Fruit fly (Drosophila melanogaster) whole organism, embryonic: Measurements from ENCODE around the gene Gip.

Experiments
- Atf3 ChIP-seq: fragments of 200-800 bp; sonication (Bioruptor generic); optimal IDR thresholded peaks from 3 replicates; lab custom pipeline; 2016; ENCODE audit warnings: missing biosample characterization, missing genetic modification characterization
- Atf6 ChIP-seq: fragments of 200-800 bp; sonication (Bioruptor generic); IDR thresholded peaks from 2 replicates; pipeline ENCODE4 v1.3.6; 2022; ENCODE audit warnings: missing biosample characterization, missing genetic modification characterization
- BEAF-32 ChIP-seq: fragments of 200-800 bp; sonication (Bioruptor generic); optimal IDR thresholded peaks from 3 replicates; lab custom pipeline; 2017; ENCODE audit warnings: missing biosample characterization, missing genetic modification characterization, mild to moderate bottlenecking, moderate library complexity, missing genetic modification reagents
- CG10209 ChIP-seq: fragments of 200-800 bp; sonication (Bioruptor generic); optimal IDR thresholded peaks from 3 replicates; lab custom pipeline; 2017; ENCODE audit warnings: missing biosample characterization, mild to moderate bottlenecking, missing genetic modification characterization, missing genetic modification reagents
- CG10267 ChIP-seq: fragments of 200-800 bp; sonication (Bioruptor generic); optimal IDR thresholded peaks from 2 replicates; lab custom pipeline; 2018; ENCODE audit warnings: missing biosample characterization, mild to moderate bottlenecking, missing genetic modification characterization, moderate library complexity
- CG11247 ChIP-seq: fragments of 200-800 bp; sonication (Bioruptor generic); IDR thresholded peaks from 2 replicates; pipeline ENCODE4 v1.3.6; 2022; ENCODE audit warnings: missing biosample characterization, missing genetic modification characterization
- CG11398 ChIP-seq: fragments of 200-800 bp; sonication (Bioruptor generic); optimal IDR thresholded peaks from 2 replicates; lab custom pipeline; 2016; ENCODE audit warnings: missing biosample characterization, missing genetic modification characterization
- CG12659 ChIP-seq: fragments of 200-800 bp; sonication (Bioruptor generic); optimal IDR thresholded peaks from 3 replicates; lab custom pipeline; 2017; ENCODE audit warnings: mild to moderate bottlenecking, missing biosample characterization, missing genetic modification reagents, missing genetic modification characterization
- CG12769 ChIP-seq: fragments of 200-800 bp; sonication (Bioruptor generic); optimal IDR thresholded peaks from 2 replicates; lab custom pipeline; 2019; ENCODE audit warnings: missing biosample characterization, mild to moderate bottlenecking, missing genetic modification characterization, moderate library complexity
- CG14710 ChIP-seq: fragments of 200-800 bp; sonication (Bioruptor generic); optimal IDR thresholded peaks from 3 replicates; lab custom pipeline; 2019; ENCODE audit warnings: missing biosample characterization, mild to moderate bottlenecking, missing genetic modification characterization, moderate library complexity
- CG1603 ChIP-seq: fragments of 200-800 bp; sonication (Bioruptor generic); optimal IDR thresholded peaks from 2 replicates; lab custom pipeline; 2019; ENCODE audit warnings: missing biosample characterization, mild to moderate bottlenecking, missing genetic modification characterization, moderate library complexity
- CG17186 ChIP-seq: fragments of 200-800 bp; sonication (Bioruptor generic); optimal IDR thresholded peaks from 3 replicates; lab custom pipeline; 2017; ENCODE audit warnings: missing biosample characterization, missing genetic modification reagents, missing genetic modification characterization
- CG17359 ChIP-seq: fragments of 200-800 bp; sonication (Bioruptor generic); optimal IDR thresholded peaks from 3 replicates; lab custom pipeline; 2018; ENCODE audit warnings: missing biosample characterization, mild to moderate bottlenecking, missing genetic modification characterization, moderate library complexity
- CG17802 ChIP-seq: fragments of 200-800 bp; sonication (Bioruptor generic); optimal IDR thresholded peaks from 2 replicates; lab custom pipeline; 2018; ENCODE audit warnings: missing biosample characterization, mild to moderate bottlenecking, missing genetic modification characterization, moderate library complexity
- CG2116 ChIP-seq: fragments of 200-800 bp; sonication (Bioruptor generic); optimal IDR thresholded peaks from 3 replicates; lab custom pipeline; 2018; ENCODE audit warnings: missing biosample characterization, mild to moderate bottlenecking, missing genetic modification characterization
- CG33213 ChIP-seq: fragments of 200-800 bp; sonication (Bioruptor generic); optimal IDR thresholded peaks from 3 replicates; lab custom pipeline; 2016; ENCODE audit warnings: missing biosample characterization, missing genetic modification characterization
- CG34224 ChIP-seq: fragments of 200-800 bp; sonication (Bioruptor generic); IDR thresholded peaks from 3 replicates; pipeline ENCODE4 v1.3.6; 2022; ENCODE audit warnings: missing biosample characterization, missing genetic modification characterization; ENCODE audit not compliant: partially characterized antibody
- CG6791 ChIP-seq: fragments of 200-800 bp; sonication (Bioruptor generic); IDR thresholded peaks from 3 replicates; pipeline ENCODE4 v1.3.6; 2022; ENCODE audit warnings: missing biosample characterization, missing genetic modification characterization; ENCODE audit not compliant: partially characterized antibody
- CG8089 ChIP-seq: fragments of 200-800 bp; sonication (Bioruptor generic); optimal IDR thresholded peaks from 3 replicates; lab custom pipeline; 2016; ENCODE audit warnings: missing biosample characterization, missing genetic modification characterization
- CG8765 ChIP-seq: fragments of 200-800 bp; sonication (Bioruptor generic); IDR thresholded peaks from 2 replicates; pipeline ENCODE4 v1.3.6; 2022; ENCODE audit warnings: missing biosample characterization, missing genetic modification characterization
- CG9876 ChIP-seq: fragments of 200-800 bp; sonication (Bioruptor generic); optimal IDR thresholded peaks from 2 replicates; lab custom pipeline; 2016; ENCODE audit warnings: missing biosample characterization, missing genetic modification characterization
- Dad ChIP-seq: fragments of 200-800 bp; sonication (Bioruptor generic); optimal IDR thresholded peaks from 3 replicates; lab custom pipeline; 2016; ENCODE audit warnings: missing biosample characterization, missing genetic modification characterization
- Deaf1 ChIP-seq: fragments of 200-800 bp; optimal IDR thresholded peaks from 3 replicates; lab custom pipeline; 2019; ENCODE audit warnings: missing biosample characterization, mild to moderate bottlenecking, missing genetic modification characterization, moderate library complexity
- Dll ChIP-seq: fragments of 200-800 bp; sonication (Bioruptor generic); IDR thresholded peaks from 4 replicates; pipeline ENCODE4 v1.3.6; 2022; ENCODE audit warnings: missing biosample characterization, missing genetic modification characterization; ENCODE audit not compliant: partially characterized antibody
- Dref ChIP-seq: fragments of 200-800 bp; sonication (Bioruptor generic); IDR thresholded peaks from 2 replicates; pipeline ENCODE4 v1.3.6; 2022; ENCODE audit warnings: missing biosample characterization, missing genetic modification characterization
- E2f2 ChIP-seq: fragments of 200-800 bp; sonication (Bioruptor generic); IDR thresholded peaks from 2 replicates; pipeline ENCODE4 v1.3.6; 2022; ENCODE audit warnings: missing biosample characterization, missing genetic modification characterization
- Med ChIP-seq: fragments of 200-800 bp; sonication (Bioruptor generic); peaks from one replicate; lab custom pipeline; 2016; ENCODE audit warnings: missing biosample characterization, missing genetic modification characterization, mild to moderate bottlenecking, inconsistent platforms, moderate library complexity
- Sox102F ChIP-seq: fragments of 200-800 bp; sonication (Bioruptor generic); optimal IDR thresholded peaks from 2 replicates; lab custom pipeline; 2018; ENCODE audit warnings: missing biosample characterization, mild to moderate bottlenecking, missing genetic modification characterization, moderate library complexity
- Sry-δ ChIP-seq: fragments of 200-800 bp; sonication (Bioruptor generic); optimal IDR thresholded peaks from 2 replicates; lab custom pipeline; 2016; ENCODE audit warnings: missing biosample characterization, missing genetic modification characterization
- Xrp1 ChIP-seq: fragments of 200-800 bp; sonication (Bioruptor generic); IDR thresholded peaks from 2 replicates; pipeline ENCODE4 v1.3.6; 2022; ENCODE audit warnings: missing biosample characterization, missing genetic modification characterization
- bbx ChIP-seq: fragments of 200-800 bp; sonication (Bioruptor generic); IDR thresholded peaks from 2 replicates; pipeline ENCODE4 v1.3.6; 2022; ENCODE audit warnings: missing biosample characterization, missing genetic modification characterization; ENCODE audit not compliant: partially characterized antibody
- br ChIP-seq: fragments of >200 bp; optimal IDR thresholded peaks from 2 replicates; lab custom pipeline; 2017
- gfzf ChIP-seq: fragments of 200-800 bp; sonication (Bioruptor generic); optimal IDR thresholded peaks from 2 replicates; lab custom pipeline; 2016; ENCODE audit warnings: missing biosample characterization, mild to moderate bottlenecking, missing genetic modification characterization, moderate library complexity
- gro ChIP-seq: fragments of 200-800 bp; sonication (Bioruptor generic); optimal IDR thresholded peaks from 2 replicates; lab custom pipeline; 2016; ENCODE audit warnings: missing biosample characterization, missing genetic modification characterization
- gt ChIP-seq: fragments of 200-800 bp; sonication (Bioruptor generic); IDR thresholded peaks from 2 replicates; pipeline ENCODE4 v1.3.6; 2022; ENCODE audit warnings: missing biosample characterization, missing genetic modification characterization
- hbn ChIP-seq: fragments of 200-800 bp; sonication (Bioruptor generic); IDR thresholded peaks from 2 replicates; pipeline ENCODE4 v1.3.6; 2022; ENCODE audit warnings: missing biosample characterization, missing genetic modification characterization; ENCODE audit not compliant: partially characterized antibody
- kah ChIP-seq: fragments of 200-800 bp; sonication (Bioruptor generic); optimal IDR thresholded peaks from 2 replicates; lab custom pipeline; 2018; ENCODE audit warnings: missing biosample characterization, mild to moderate bottlenecking, missing genetic modification characterization
- lab ChIP-seq: fragments of 200-800 bp; sonication (Bioruptor generic); optimal IDR thresholded peaks from 3 replicates; lab custom pipeline; 2017; ENCODE audit warnings: missing biosample characterization, missing genetic modification characterization, mild to moderate bottlenecking, moderate library complexity, missing genetic modification reagents
- lmd ChIP-seq: fragments of 200-800 bp; sonication (Bioruptor generic); IDR thresholded peaks from 2 replicates; pipeline ENCODE4 v1.3.6; 2022; ENCODE audit warnings: missing biosample characterization, missing genetic modification characterization
- lola ChIP-seq, 3 experiments: fragments of >200 bp in 2 of 3; fragments of 200-800 bp in 1 of 3; sonication (Bioruptor generic) in 1 of 3; optimal IDR thresholded peaks; 2 replicates each; lab custom pipeline; 2017 to 2019; ENCODE audit warnings: missing biosample characterization in 3 of 3, missing genetic modification characterization in 3 of 3, mild to moderate bottlenecking in 1 of 3, moderate library complexity in 1 of 3
- oc ChIP-seq: fragments of 200-800 bp; sonication (Bioruptor generic); optimal IDR thresholded peaks from 2 replicates; lab custom pipeline; 2018; ENCODE audit warnings: missing biosample characterization, mild to moderate bottlenecking, missing genetic modification characterization, moderate library complexity
- onecut ChIP-seq: fragments of 200-800 bp; sonication (Bioruptor generic); IDR thresholded peaks from 2 replicates; pipeline ENCODE4 v1.3.6; 2022; ENCODE audit warnings: missing biosample characterization, missing genetic modification characterization
- phol ChIP-seq: fragments of 200-800 bp; sonication (Bioruptor generic); optimal IDR thresholded peaks from 3 replicates; lab custom pipeline; 2018; ENCODE audit warnings: missing biosample characterization, mild to moderate bottlenecking, missing genetic modification characterization, moderate library complexity
- sens ChIP-seq: fragments of 200-800 bp; sonication (Bioruptor generic); peaks from one replicate; lab custom pipeline; 2016; ENCODE audit warnings: missing biosample characterization, missing genetic modification characterization
- shn ChIP-seq: fragments of 200-800 bp; sonication (Bioruptor generic); optimal IDR thresholded peaks from 3 replicates; lab custom pipeline; 2016; ENCODE audit warnings: missing biosample characterization, missing genetic modification characterization
- stwl ChIP-seq: fragments of 200-800 bp; sonication (Bioruptor generic); optimal IDR thresholded peaks from 3 replicates; lab custom pipeline; 2018; ENCODE audit warnings: missing biosample characterization, mild to moderate bottlenecking, missing genetic modification characterization, moderate library complexity
- trem ChIP-seq: fragments of 200-800 bp; optimal IDR thresholded peaks from 3 replicates; lab custom pipeline; 2019; ENCODE audit warnings: missing biosample characterization, mild to moderate bottlenecking, missing genetic modification characterization, moderate library complexity
- tup ChIP-seq: fragments of 200-800 bp; sonication (Bioruptor generic); optimal IDR thresholded peaks from 2 replicates; lab custom pipeline; 2016; ENCODE audit warnings: missing biosample characterization, mild to moderate bottlenecking, missing genetic modification characterization, moderate library complexity
- zen2 ChIP-seq: fragments of 200-800 bp; sonication (Bioruptor generic); IDR thresholded peaks from 3 replicates; pipeline ENCODE4 v1.3.6; 2022; ENCODE audit warnings: missing biosample characterization, missing genetic modification characterization; ENCODE audit not compliant: partially characterized antibody
- zfh2 ChIP-seq: fragments of 200-800 bp; sonication (Bioruptor generic); optimal IDR thresholded peaks from 2 replicates; lab custom pipeline; 2016; ENCODE audit warnings: missing biosample characterization, missing genetic modification characterization

Gip gene

dm6 chrX:10367801-10368203 lies 38.1 kb upstream of the Gip start, which contains the start of gene CG17841 (continued):
- peak; percentile 74 for TF ChIP-seq stwl (tag; lab: Kevin White, UChicago)
- peak; percentile 89 for TF ChIP-seq CG14710 (tag; lab: Kevin White, UChicago)
- no peak for TF ChIP-seq CG11247 (GFP tag; lab: Robert Waterston, UW)
- TF ChIP-seq phol (tag; lab: Kevin White, UChicago): peak; percentile 40
- TF ChIP-seq zen2 (GFP tag; lab: Robert Waterston, UW): 0 out of 3 replicates have a peak, but pooled peaks have one; percentile 44
- peak; percentile 74 for TF ChIP-seq trem
- TF ChIP-seq br (lab: Kevin White, UChicago): no peak
- TF ChIP-seq CG17359 (tag; lab: Kevin White, UChicago): no peak
- TF ChIP-seq BEAF-32: peak; percentile 63
- no peak for TF ChIP-seq shn (GFP tag; lab: Kevin White, UChicago)
- TF ChIP-seq CG8089 (GFP tag; lab: Kevin White, UChicago): no peak
- peak; percentile 75 for TF ChIP-seq Sry-δ (GFP tag; lab: Kevin White, UChicago)
- TF ChIP-seq lmd (GFP tag; lab: Robert Waterston, UW): no peak
- peak; percentile 84 for TF ChIP-seq sens (GFP tag; lab: Kevin White, UChicago)
- TF ChIP-seq Atf3 (GFP tag; lab: Kevin White, UChicago): no peak
- no peak for TF ChIP-seq onecut (GFP tag; lab: Robert Waterston, UW)
- TF ChIP-seq Deaf1 (tag; lab: Kevin White, UChicago): peak; percentile 81
- peak; percentile 89 for TF ChIP-seq CG2116
- TF ChIP-seq CG12659 (GFP tag; lab: Kevin White, UChicago): peak; percentile 55
- peak; percentile 34 for TF ChIP-seq CG17186 (GFP tag; lab: Kevin White, UChicago)
- TF ChIP-seq CG12769 (tag; lab: Kevin White, UChicago): peak; percentile 6
- TF ChIP-seq CG17802 (tag; lab: Kevin White, UChicago): no peak
- peak; percentile 89 for TF ChIP-seq E2f2 (GFP tag; lab: Robert Waterston, UW)
- peak; percentile 71 for TF ChIP-seq Dref (GFP tag; lab: Robert Waterston, UW)
- peak; percentile 65 for TF ChIP-seq CG10267 (tag; lab: Kevin White, UChicago)
- no peak for TF ChIP-seq Xrp1 (GFP tag; lab: Robert Waterston, UW)
- peak; percentile 60; the same call in 1 of the 4 replicates for TF ChIP-seq Dll (GFP tag; lab: Robert Waterston, UW)
- TF ChIP-seq oc (tag; lab: Kevin White, UChicago): no peak
- peak; percentile 23 for TF ChIP-seq lab (GFP tag; lab: Kevin White, UChicago)
- TF ChIP-seq bbx (GFP tag; lab: Robert Waterston, UW): peak; percentile 53
- TF ChIP-seq Atf6: no peak
- TF ChIP-seq zfh2 (GFP tag; lab: Kevin White, UChicago): no peak
- TF ChIP-seq CG9876 (GFP tag; lab: Kevin White, UChicago): no peak
- peak; percentile 86 for TF ChIP-seq gfzf (GFP tag; lab: Kevin White, UChicago)
- TF ChIP-seq gt: no peak
- TF ChIP-seq hbn (GFP tag; lab: Robert Waterston, UW): 0 out of 2 replicates have a peak, but pooled peaks have one; percentile 20
- TF ChIP-seq gro (GFP tag; lab: Kevin White, UChicago): no peak
- no peak for TF ChIP-seq Sox102F
- TF ChIP-seq Dad: no peak
- no peak for TF ChIP-seq tup (GFP tag; lab: Kevin White, UChicago)
- TF ChIP-seq CG33213 (GFP tag; lab: Kevin White, UChicago): peak; percentile 42
- TF ChIP-seq CG11398 (GFP tag; lab: Kevin White, UChicago): no peak
- TF ChIP-seq CG10209: no peak
- TF ChIP-seq Med (GFP tag; lab: Kevin White, UChicago): peak; percentile 74
- TF ChIP-seq CG1603 (tag; lab: Kevin White, UChicago): peak; percentile 99
- TF ChIP-seq lola (GFP tag; optimal IDR thresholded peaks at IDR 0.05; lab: Kevin White, UChicago): no peak
- peak; percentile 26 for TF ChIP-seq kah (GFP tag; lab: Kevin White, UChicago)
- peak; percentile 43; the same call in 1 of the 3 replicates for TF ChIP-seq CG6791 (GFP tag; lab: Robert Waterston, UW)
- TF ChIP-seq CG8765 (GFP tag; lab: Robert Waterston, UW): no peak
- TF ChIP-seq CG34224 (GFP tag; lab: Robert Waterston, UW): 0 out of 3 replicates have a peak, but pooled peaks have one; percentile 35
